Fruit fly (Drosophila melanogaster): ENCODE measurements around the gene CG5921.

dm6 chrX:6077686-6078085, 27.1 kb downstream of the CG5921 start, which contains the start of gene CG4666:
- no peak for TF ChIP-seq insv (optimal IDR thresholded peaks at IDR 0.05)
- TF ChIP-seq Sin3A (optimal IDR thresholded peaks at IDR 0.05): no peak
